Worm (Caenorhabditis elegans): ENCODE data around the gene atgp-1.

- no peak for TF ChIP-seq klf-2 (GFP tag; conservative IDR thresholded peaks at IDR 0.05)
- no peak for TF ChIP-seq ref-1 (GFP tag; conservative IDR thresholded peaks at IDR 0.05)
Observed at ce11 chrIV:17269042-17269441, at the start of gene atgp-1.

Data from whole organism, midembryonic.